Fruit fly (Drosophila melanogaster): ENCODE measurements around the gene Spn38F.

Spn38F gene

DNA sequence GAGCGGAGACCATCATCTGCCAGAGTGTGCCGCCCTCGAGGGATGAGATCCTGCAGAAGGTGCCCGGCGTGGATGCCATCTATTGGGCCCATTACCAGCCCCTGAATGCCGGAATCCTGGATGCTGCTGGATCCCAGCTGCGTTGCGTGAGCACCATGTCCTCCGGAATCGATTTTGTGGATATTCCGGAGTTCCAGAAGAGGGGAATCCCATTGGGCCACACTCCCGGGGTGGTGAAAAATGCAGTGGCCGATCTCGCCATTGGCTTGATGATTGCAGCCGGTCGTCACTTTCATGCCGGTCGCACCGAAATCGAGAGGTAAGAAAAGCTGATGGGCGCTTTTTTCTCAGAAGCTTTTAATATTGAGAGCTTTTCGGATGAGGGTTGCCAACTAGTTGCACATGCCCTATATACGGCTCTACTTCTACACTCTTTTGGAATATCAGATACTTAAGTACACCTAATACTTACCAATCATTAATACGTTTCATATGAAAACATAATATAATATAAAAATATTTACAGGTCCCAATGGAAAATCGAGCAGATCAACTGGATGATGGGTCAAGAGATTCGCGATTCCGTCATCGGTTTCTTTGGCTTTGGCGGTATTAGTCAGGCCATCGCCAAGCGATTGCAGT is 7.9 kb downstream of the Spn38F start:
- TF ChIP-seq Mnt (GFP tag; optimal IDR thresholded peaks at IDR 0.05) (peak; percentile 7), CG33017 (tag; optimal IDR thresholded peaks at IDR 0.05) (peak; percentile 16), bab1 (GFP tag; optimal IDR thresholded peaks at IDR 0.05) (peak; percentile 0), kay (GFP tag; ENCODE audit: borderline replicate concordance) (no peak), CG1620 (GFP tag; optimal IDR thresholded peaks at IDR 0.05) (no peak), cnc (optimal IDR thresholded peaks at IDR 0.05) (no peak), Hr96 (GFP tag; optimal IDR thresholded peaks at IDR 0.05) (no peak), cic (GFP tag; optimal IDR thresholded peaks at IDR 0.05) (peak; percentile 24), ovo (GFP tag; optimal IDR thresholded peaks at IDR 0.05) (peak; percentile 9), tj (GFP tag; optimal IDR thresholded peaks at IDR 0.05) (peak; percentile 45), CG11617 (GFP tag; optimal IDR thresholded peaks at IDR 0.05) (peak; percentile 21), CG12768 (GFP tag; optimal IDR thresholded peaks at IDR 0.05) (no peak), Crg-1 (GFP tag; optimal IDR thresholded peaks at IDR 0.05) (no peak), Clk (GFP tag; optimal IDR thresholded peaks at IDR 0.05) (no peak), pad (GFP tag; optimal IDR thresholded peaks at IDR 0.05) (peak; percentile 0), toe (GFP tag; optimal IDR thresholded peaks at IDR 0.05) (no peak), CG7045 (GFP tag; optimal IDR thresholded peaks at IDR 0.05) (no peak), CG14711 (tag; optimal IDR thresholded peaks at IDR 0.05) (peak; percentile 93), CG5204 (GFP tag; optimal IDR thresholded peaks at IDR 0.05) (no peak), CG7101 (tag; optimal IDR thresholded peaks at IDR 0.05) (peak; percentile 22)

DNA sequence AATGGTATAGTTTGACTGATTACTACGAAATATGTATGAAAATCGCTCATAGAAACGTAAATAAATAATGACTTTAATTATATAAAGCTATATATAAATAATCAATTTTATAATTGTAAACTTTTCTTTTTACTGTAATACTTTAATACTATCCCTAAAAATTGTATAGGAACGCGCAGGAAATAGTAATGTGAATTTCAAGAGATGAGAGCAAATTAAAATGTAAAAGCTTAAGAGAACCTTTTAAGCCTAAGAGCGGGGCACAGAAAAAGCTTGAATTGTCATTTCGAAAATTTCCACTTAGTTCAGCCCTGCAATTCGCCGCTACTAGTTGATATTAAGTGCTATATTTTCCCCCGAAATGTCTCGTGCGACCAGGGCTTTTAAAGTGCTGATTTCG is 8.5 kb downstream of the Spn38F start, which contains the start of gene CG31673:
CG31673 (plus strand) TSS at position 301 of the 400 bp plus-strand sequence.
- TF ChIP-seq CG14711 (tag; optimal IDR thresholded peaks at IDR 0.05) (no peak), cic (GFP tag; optimal IDR thresholded peaks at IDR 0.05) (no peak), bab1 (GFP tag; optimal IDR thresholded peaks at IDR 0.05) (no peak), cnc (optimal IDR thresholded peaks at IDR 0.05) (no peak), Crg-1 (GFP tag; optimal IDR thresholded peaks at IDR 0.05) (no peak), CG7045 (GFP tag; optimal IDR thresholded peaks at IDR 0.05) (no peak), pad (GFP tag; optimal IDR thresholded peaks at IDR 0.05) (no peak), CG5204 (GFP tag; optimal IDR thresholded peaks at IDR 0.05) (no peak), tj (GFP tag; optimal IDR thresholded peaks at IDR 0.05) (no peak), Mnt (GFP tag; optimal IDR thresholded peaks at IDR 0.05) (no peak), CG7101 (tag; optimal IDR thresholded peaks at IDR 0.05) (no peak), kay (GFP tag; ENCODE audit: borderline replicate concordance) (no peak), toe (GFP tag; optimal IDR thresholded peaks at IDR 0.05) (no peak), Clk (GFP tag; optimal IDR thresholded peaks at IDR 0.05) (no peak), CG12768 (GFP tag; optimal IDR thresholded peaks at IDR 0.05) (no peak)

DNA sequence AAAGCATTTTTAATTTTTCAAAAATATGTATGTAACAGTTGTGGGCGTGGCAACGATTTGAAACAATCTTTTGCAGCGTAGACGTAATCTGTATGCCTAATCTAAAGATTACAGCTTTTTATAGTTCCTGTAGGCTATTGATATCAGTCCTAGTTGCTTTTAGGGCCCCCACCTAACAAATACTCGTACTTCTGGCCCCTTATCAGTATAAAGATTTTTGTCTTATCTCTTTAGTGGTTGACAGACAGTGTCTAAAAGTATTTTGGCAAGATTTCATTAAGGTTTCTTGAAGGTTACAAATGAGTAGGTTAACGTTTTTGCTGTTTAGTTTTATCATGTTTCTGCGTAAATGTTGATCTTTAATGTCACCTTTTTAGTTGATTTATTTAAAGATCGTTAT is 9.1 kb downstream of the Spn38F start:
- TF ChIP-seq cic (GFP tag; optimal IDR thresholded peaks at IDR 0.05) (peak; percentile 55), CG7045 (GFP tag; optimal IDR thresholded peaks at IDR 0.05) (no peak), kay (GFP tag; ENCODE audit: borderline replicate concordance) (no peak)

DNA sequence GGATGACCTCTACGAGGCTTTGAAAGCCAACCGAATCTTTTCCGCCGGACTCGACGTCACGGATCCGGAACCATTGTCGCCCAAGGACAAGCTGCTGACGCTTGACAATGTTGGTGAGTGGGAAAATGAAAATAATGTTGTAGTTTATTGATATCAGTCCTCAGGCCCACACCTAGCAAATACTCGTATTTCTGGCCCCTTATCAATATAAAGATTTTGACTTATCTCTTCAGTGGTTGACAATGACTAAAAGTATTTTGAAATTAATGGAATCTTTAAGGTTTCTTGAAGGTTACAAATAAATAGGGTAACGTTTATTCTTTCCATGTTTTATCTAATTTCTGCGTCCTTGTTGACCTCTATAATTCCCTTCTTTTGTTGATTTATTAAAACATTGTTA is 10.7 kb downstream of the Spn38F start:
- TF ChIP-seq Clk (GFP tag; optimal IDR thresholded peaks at IDR 0.05), result no peak
- no peak for TF ChIP-seq CG12768 (GFP tag; optimal IDR thresholded peaks at IDR 0.05)
- no peak for TF ChIP-seq CG33017 (tag; optimal IDR thresholded peaks at IDR 0.05)
- no peak for TF ChIP-seq CG14711 (tag; optimal IDR thresholded peaks at IDR 0.05)
- no peak for TF ChIP-seq tj (GFP tag; optimal IDR thresholded peaks at IDR 0.05)
- no peak for TF ChIP-seq CG7045 (GFP tag; optimal IDR thresholded peaks at IDR 0.05)
- TF ChIP-seq cic (GFP tag; optimal IDR thresholded peaks at IDR 0.05), result no peak
- no peak for TF ChIP-seq bab1 (GFP tag; optimal IDR thresholded peaks at IDR 0.05)
- TF ChIP-seq toe (GFP tag; optimal IDR thresholded peaks at IDR 0.05), result no peak
- TF ChIP-seq Hr96 (GFP tag; optimal IDR thresholded peaks at IDR 0.05), result no peak
- TF ChIP-seq Mnt (GFP tag; optimal IDR thresholded peaks at IDR 0.05), result no peak
- no peak for TF ChIP-seq ovo (GFP tag; optimal IDR thresholded peaks at IDR 0.05)
- TF ChIP-seq Crg-1 (GFP tag; optimal IDR thresholded peaks at IDR 0.05), result no peak
- no peak for TF ChIP-seq CG1620 (GFP tag; optimal IDR thresholded peaks at IDR 0.05)
- no peak for TF ChIP-seq pad (GFP tag; optimal IDR thresholded peaks at IDR 0.05)
- no peak for TF ChIP-seq kay (GFP tag; ENCODE audit: borderline replicate concordance)
- TF ChIP-seq CG7101 (tag; optimal IDR thresholded peaks at IDR 0.05), result no peak

DNA sequence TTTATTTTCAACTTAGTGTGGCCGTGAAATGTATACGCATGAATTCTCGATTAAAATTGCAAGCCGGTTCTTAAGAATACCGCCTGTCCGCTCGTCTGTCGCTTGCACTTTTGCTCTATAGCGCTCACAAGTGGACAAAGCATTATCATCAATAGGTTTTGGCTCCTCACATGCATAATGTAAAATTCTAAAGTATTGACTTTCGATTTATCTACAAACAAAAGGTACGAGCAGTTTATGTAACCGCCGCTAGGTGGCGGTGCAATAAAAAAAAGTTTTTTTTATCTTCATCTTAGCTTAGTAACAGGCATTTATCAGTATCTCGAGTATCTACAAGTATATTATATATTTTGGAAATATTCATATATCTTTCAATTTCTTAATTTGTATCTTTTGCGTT is 11.6 kb downstream of the Spn38F start:
- TF ChIP-seq CG33017 (tag; optimal IDR thresholded peaks at IDR 0.05) (no peak), kay (GFP tag; ENCODE audit: borderline replicate concordance) (peak; percentile 76)

DNA sequence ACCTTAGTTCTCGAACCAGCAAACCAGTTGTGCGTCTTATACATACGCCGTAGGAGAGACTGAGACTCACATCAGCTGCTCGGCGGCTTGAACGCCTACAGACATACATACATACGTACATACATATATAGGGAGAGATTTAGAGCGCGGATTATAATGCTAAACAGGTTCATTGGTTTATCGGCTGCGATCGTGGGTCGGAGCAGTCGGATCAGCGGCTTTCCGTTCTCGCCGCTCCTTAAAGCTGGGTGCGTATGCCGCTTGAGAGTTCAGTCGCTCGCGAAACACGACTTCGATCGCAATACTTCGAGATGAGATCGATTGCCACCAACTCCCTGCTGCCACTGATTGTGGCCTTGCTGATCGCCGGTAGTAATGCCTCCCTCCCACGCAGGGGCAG is 12.5 kb downstream of the Spn38F start:
- TF ChIP-seq Mnt (GFP tag; optimal IDR thresholded peaks at IDR 0.05) (no peak), kay (GFP tag; ENCODE audit: borderline replicate concordance) (peak; percentile 54)

DNA sequence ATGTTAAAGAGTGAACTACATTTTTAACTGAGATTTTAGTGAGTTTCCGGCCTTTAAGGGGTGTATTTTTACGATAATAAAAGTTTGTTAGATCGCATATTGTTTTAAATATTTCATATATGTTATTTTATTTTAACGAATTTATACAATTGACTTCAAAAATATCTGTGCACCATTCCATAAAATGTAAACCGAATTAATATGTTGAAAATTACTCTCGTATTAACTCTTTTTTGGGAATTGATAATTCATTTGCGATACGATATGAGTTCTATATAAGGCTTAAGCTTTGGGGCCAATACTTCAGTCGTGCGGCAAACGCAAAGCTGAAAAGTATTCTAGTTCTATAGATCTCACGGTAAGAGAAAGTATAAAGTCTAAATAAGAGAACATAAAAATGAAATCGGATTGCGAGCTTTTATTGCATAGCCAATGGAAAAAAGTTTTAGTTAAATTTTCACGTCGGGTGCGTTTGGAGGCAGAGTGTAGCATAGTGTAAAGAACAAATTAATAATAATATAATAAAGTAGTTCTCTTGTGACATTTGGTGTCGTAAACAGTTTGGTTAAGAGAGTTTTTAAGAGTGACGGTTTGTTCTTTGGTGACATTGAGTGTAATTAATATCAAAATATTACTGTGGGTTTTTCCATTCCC is 13.5 kb downstream of the Spn38F start:
- no peak for TF ChIP-seq toe (GFP tag; optimal IDR thresholded peaks at IDR 0.05)
- peak; percentile 96 for TF ChIP-seq kay (GFP tag; ENCODE audit: borderline replicate concordance)
- TF ChIP-seq CG33017 (tag; optimal IDR thresholded peaks at IDR 0.05), result peak; percentile 6
- no peak for TF ChIP-seq CG5204 (GFP tag; optimal IDR thresholded peaks at IDR 0.05)
- no peak for TF ChIP-seq Mnt (GFP tag; optimal IDR thresholded peaks at IDR 0.05)
- no peak for TF ChIP-seq CG7045 (GFP tag; optimal IDR thresholded peaks at IDR 0.05)
- TF ChIP-seq CG12768 (GFP tag; optimal IDR thresholded peaks at IDR 0.05), result no peak
- TF ChIP-seq tj (GFP tag; optimal IDR thresholded peaks at IDR 0.05), result no peak
- no peak for TF ChIP-seq Crg-1 (GFP tag; optimal IDR thresholded peaks at IDR 0.05)
